Fruit fly (Drosophila melanogaster) whole organism, embryonic: ENCODE results near the gene MYPT-75D.

ENCODE experiments used
- BEAF-32 ChIP-seq: fragments of 200-800 bp; sonication (Bioruptor generic); optimal IDR thresholded peaks from 3 replicates; lab custom pipeline; 2017; ENCODE audit warnings: missing biosample characterization, missing genetic modification characterization, mild to moderate bottlenecking, moderate library complexity, missing genetic modification reagents
- BtbVII ChIP-seq: fragments of 200-800 bp; sonication (Bioruptor generic); optimal IDR thresholded peaks from 3 replicates; lab custom pipeline; 2017; ENCODE audit warnings: missing biosample characterization, mild to moderate bottlenecking, missing genetic modification characterization
- CG12155 ChIP-seq: fragments of 200-800 bp; sonication (Bioruptor generic); optimal IDR thresholded peaks from 3 replicates; lab custom pipeline; 2016; ENCODE audit warnings: missing biosample characterization, missing genetic modification characterization
- CG13296 ChIP-seq: fragments of 200-800 bp; sonication (Bioruptor generic); optimal IDR thresholded peaks from 3 replicates; lab custom pipeline; 2018; ENCODE audit warnings: missing biosample characterization, mild to moderate bottlenecking, missing genetic modification characterization
- CG18262 ChIP-seq: fragments of 200-800 bp; optimal IDR thresholded peaks from 3 replicates; lab custom pipeline; 2019; ENCODE audit warnings: missing biosample characterization, mild to moderate bottlenecking, missing genetic modification characterization, moderate library complexity
- CG1832 ChIP-seq: fragments of 200-800 bp; sonication (Bioruptor generic); optimal IDR thresholded peaks from 2 replicates; lab custom pipeline; 2017; ENCODE audit warnings: missing biosample characterization, mild to moderate bottlenecking, missing genetic modification characterization, inconsistent platforms
- CG2120 ChIP-seq: fragments of 200-800 bp; sonication (Bioruptor generic); optimal IDR thresholded peaks from 3 replicates; lab custom pipeline; 2016; ENCODE audit warnings: missing biosample characterization, missing genetic modification characterization
- CG2202 ChIP-seq: fragments of 200-800 bp; sonication (Bioruptor generic); optimal IDR thresholded peaks from 2 replicates; lab custom pipeline; 2018; ENCODE audit warnings: missing biosample characterization, mild to moderate bottlenecking, missing genetic modification characterization
- CG2712 ChIP-seq: fragments of 200-800 bp; optimal IDR thresholded peaks from 3 replicates; lab custom pipeline; 2019; ENCODE audit warnings: missing biosample characterization, mild to moderate bottlenecking, missing genetic modification characterization, moderate library complexity
- CG31388 ChIP-seq: fragments of 200-800 bp; sonication (Bioruptor generic); optimal IDR thresholded peaks from 2 replicates; lab custom pipeline; 2016; ENCODE audit warnings: missing biosample characterization, missing genetic modification characterization
- CG31441 ChIP-seq: fragments of 200-800 bp; sonication (Bioruptor generic); IDR thresholded peaks from 2 replicates; pipeline ENCODE4 v1.3.6; 2022; ENCODE audit warnings: missing biosample characterization, missing genetic modification characterization
- CG33557 ChIP-seq: fragments of 200-800 bp; sonication (Bioruptor generic); optimal IDR thresholded peaks from 2 replicates; lab custom pipeline; 2019; ENCODE audit warnings: missing biosample characterization, mild to moderate bottlenecking, missing genetic modification characterization, moderate library complexity
- CG42726 ChIP-seq: fragments of 200-800 bp; sonication (Bioruptor generic); IDR thresholded peaks from 2 replicates; pipeline ENCODE4 v1.3.6; 2022; ENCODE audit warnings: missing biosample characterization, missing genetic modification characterization; ENCODE audit not compliant: partially characterized antibody
- CG4424 ChIP-seq: fragments of 200-800 bp; sonication (Bioruptor generic); optimal IDR thresholded peaks from 3 replicates; lab custom pipeline; 2016; ENCODE audit warnings: missing biosample characterization, missing genetic modification characterization
- CG4820 ChIP-seq: fragments of 200-800 bp; sonication (Bioruptor generic); optimal IDR thresholded peaks from 3 replicates; lab custom pipeline; 2016; ENCODE audit warnings: missing biosample characterization, missing genetic modification characterization
- CG9932 ChIP-seq: fragments of 200-800 bp; sonication (Bioruptor generic); IDR thresholded peaks from 2 replicates; pipeline ENCODE4 v1.3.6; 2022; ENCODE audit warnings: missing biosample characterization, missing genetic modification characterization
- Dip3 ChIP-seq: fragments of 200-800 bp; sonication (Bioruptor generic); optimal IDR thresholded peaks from 3 replicates; lab custom pipeline; 2016; ENCODE audit warnings: missing biosample characterization, missing genetic modification characterization
- E2f2 ChIP-seq: fragments of 200-800 bp; sonication (Bioruptor generic); IDR thresholded peaks from 2 replicates; pipeline ENCODE4 v1.3.6; 2022; ENCODE audit warnings: missing biosample characterization, missing genetic modification characterization
- GATAe ChIP-seq: fragments of 200-800 bp; sonication (Bioruptor generic); conservative IDR thresholded peaks from 2 replicates; pipeline ENCODE4 v1.3.6; 2022; ENCODE audit warnings: missing biosample characterization, missing genetic modification characterization
- H15 ChIP-seq: fragments of 200-800 bp; sonication (Bioruptor generic); IDR thresholded peaks from 3 replicates; pipeline ENCODE4 v1.3.6; 2022; ENCODE audit warnings: missing biosample characterization, missing genetic modification characterization
- Lhr ChIP-seq: fragments of 200-800 bp; sonication (Bioruptor generic); optimal IDR thresholded peaks from 3 replicates; lab custom pipeline; 2017; ENCODE audit warnings: mild to moderate bottlenecking, missing biosample characterization, missing genetic modification reagents, missing genetic modification characterization
- Ptx1 ChIP-seq: fragments of 200-800 bp; sonication (Bioruptor generic); IDR thresholded peaks from 2 replicates; pipeline ENCODE4 v1.3.6; 2022; ENCODE audit warnings: missing biosample characterization, missing genetic modification characterization
- Rfx ChIP-seq: fragments of 200-800 bp; sonication (Bioruptor generic); IDR thresholded peaks from 2 replicates; pipeline ENCODE4 v1.3.6; 2022; ENCODE audit warnings: missing biosample characterization, missing genetic modification characterization
- ase ChIP-seq: fragments of 200-800 bp; sonication (Bioruptor generic); IDR thresholded peaks from 3 replicates; pipeline ENCODE4 v1.3.6; 2022; ENCODE audit warnings: missing biosample characterization, missing genetic modification characterization
- ash1 ChIP-seq: fragments of 200-800 bp; sonication (Bioruptor generic); optimal IDR thresholded peaks from 2 replicates; lab custom pipeline; 2018; ENCODE audit warnings: missing biosample characterization, mild to moderate bottlenecking, missing genetic modification characterization
- chif ChIP-seq, 2 experiments: fragments of 200-800 bp; sonication (Bioruptor generic); optimal IDR thresholded peaks; 3 replicates each; lab custom pipeline; 2016; ENCODE audit warnings: missing biosample characterization in 2 of 2, missing genetic modification characterization in 2 of 2
- ci ChIP-seq: fragments of 200-800 bp; sonication (Bioruptor generic); IDR thresholded peaks from 3 replicates; pipeline ENCODE4 v1.3.6; 2022; ENCODE audit warnings: missing biosample characterization, missing genetic modification characterization
- cwo ChIP-seq: fragments of 200-800 bp; sonication (Bioruptor generic); optimal IDR thresholded peaks from 3 replicates; lab custom pipeline; 2017; ENCODE audit warnings: missing biosample characterization, missing genetic modification characterization, mild to moderate bottlenecking, moderate library complexity, missing genetic modification reagents
- disco-r ChIP-seq: fragments of 200-800 bp; sonication (Bioruptor generic); optimal IDR thresholded peaks from 2 replicates; lab custom pipeline; 2016; ENCODE audit warnings: missing biosample characterization, missing genetic modification characterization
- dpn ChIP-seq, 2 experiments: fragments of 200-800 bp; sonication (Bioruptor generic); optimal IDR thresholded peaks; 3 replicates each; lab custom pipeline; 2016; ENCODE audit warnings: missing biosample characterization in 2 of 2, missing genetic modification characterization in 2 of 2
- fd3F ChIP-seq: fragments of 200-800 bp; sonication (Bioruptor generic); optimal IDR thresholded peaks from 2 replicates; lab custom pipeline; 2018; ENCODE audit warnings: missing biosample characterization, mild to moderate bottlenecking, missing genetic modification characterization, moderate library complexity
- hb ChIP-seq: fragments of 200-800 bp; sonication (Bioruptor generic); IDR thresholded peaks from 3 replicates; pipeline ENCODE4 v1.3.6; 2022; ENCODE audit warnings: missing biosample characterization, missing genetic modification characterization; ENCODE audit not compliant: partially characterized antibody
- ind ChIP-seq: fragments of 200-800 bp; sonication (Bioruptor generic); optimal IDR thresholded peaks from 3 replicates; lab custom pipeline; 2016; ENCODE audit warnings: missing biosample characterization, missing genetic modification characterization
- lov ChIP-seq, 2 experiments: fragments of 200-800 bp in 1 of 2; fragments of >200 bp in 1 of 2; sonication (Bioruptor generic) in 1 of 2; IDR thresholded peaks in 1 of 2; optimal IDR thresholded peaks in 1 of 2; 2 replicates in 1 of 2; 3 replicates in 1 of 2; pipeline versions ENCODE4 v1.3.6 to Lab custom; 2017 to 2022; ENCODE audit warnings: missing biosample characterization in 1 of 2, missing genetic modification characterization in 1 of 2
- phol ChIP-seq: fragments of 200-800 bp; sonication (Bioruptor generic); optimal IDR thresholded peaks from 3 replicates; lab custom pipeline; 2018; ENCODE audit warnings: missing biosample characterization, mild to moderate bottlenecking, missing genetic modification characterization, moderate library complexity
- prd ChIP-seq, 3 experiments: fragments of >200 bp in 2 of 3; fragments of 200-800 bp in 1 of 3; sonication (Bioruptor generic) in 1 of 3; optimal IDR thresholded peaks in 2 of 3; IDR thresholded peaks in 1 of 3; 2 replicates in 2 of 3; 3 replicates in 1 of 3; pipeline versions ENCODE4 v1.3.6 to Lab custom; 2017 to 2022; ENCODE audit warnings: missing biosample characterization in 1 of 3, missing genetic modification characterization in 1 of 3
- pros ChIP-seq: fragments of 200-800 bp; sonication (Bioruptor generic); optimal IDR thresholded peaks from 3 replicates; lab custom pipeline; 2019; ENCODE audit warnings: missing biosample characterization, mild to moderate bottlenecking, missing genetic modification characterization, moderate library complexity
- slp2 ChIP-seq: fragments of 200-800 bp; sonication (Bioruptor generic); optimal IDR thresholded peaks from 2 replicates; lab custom pipeline; 2016; ENCODE audit warnings: missing biosample characterization, missing genetic modification characterization
- ssp ChIP-seq: fragments of 200-800 bp; sonication (Bioruptor generic); IDR thresholded peaks from 2 replicates; pipeline ENCODE4 v1.3.6; 2022; ENCODE audit warnings: missing biosample characterization, missing genetic modification characterization
- stwl ChIP-seq: fragments of 200-800 bp; sonication (Bioruptor generic); optimal IDR thresholded peaks from 3 replicates; lab custom pipeline; 2018; ENCODE audit warnings: missing biosample characterization, mild to moderate bottlenecking, missing genetic modification characterization, moderate library complexity
- tap ChIP-seq: fragments of 200-800 bp; optimal IDR thresholded peaks from 3 replicates; lab custom pipeline; 2019; ENCODE audit warnings: missing biosample characterization, mild to moderate bottlenecking, missing genetic modification characterization, moderate library complexity
- tin ChIP-seq: fragments of 200-800 bp; sonication (Bioruptor generic); optimal IDR thresholded peaks from 3 replicates; lab custom pipeline; 2016; ENCODE audit warnings: missing biosample characterization, missing genetic modification characterization
- twi ChIP-seq: fragments of 200-800 bp; optimal IDR thresholded peaks from 2 replicates; lab custom pipeline; 2019; ENCODE audit warnings: missing biosample characterization, mild to moderate bottlenecking, missing genetic modification characterization, moderate library complexity
- zen2 ChIP-seq: fragments of 200-800 bp; sonication (Bioruptor generic); IDR thresholded peaks from 3 replicates; pipeline ENCODE4 v1.3.6; 2022; ENCODE audit warnings: missing biosample characterization, missing genetic modification characterization; ENCODE audit not compliant: partially characterized antibody

Gene MYPT-75D

dm6 chr3L:18617893-18618577, 7.7 kb upstream of the MYPT-75D start, which contains the start of the genes CG13380 and CG4174 (continued):
- TF ChIP-seq CG2120 (GFP tag; lab: Kevin White, UChicago) (no peak), cwo (GFP tag; lab: Kevin White, UChicago) (no peak), twi (tag; lab: Kevin White, UChicago) (no peak), hb (GFP tag; lab: Robert Waterston, UW) (peak; percentile 70), CG31388 (GFP tag; lab: Kevin White, UChicago) (no peak), chif (GFP tag; optimal IDR thresholded peaks at IDR 0.05; lab: Kevin White, UChicago) (peak in 1 of 2 experiments; percentile 20), zen2 (GFP tag; lab: Robert Waterston, UW) (peak; percentile 87; the same call in 2 of the 3 replicates), ci (GFP tag; lab: Robert Waterston, UW) (no peak), CG2202 (tag; lab: Kevin White, UChicago) (no peak), pros (GFP tag; lab: Kevin White, UChicago) (no peak), BEAF-32 (GFP tag; lab: Kevin White, UChicago) (peak; percentile 20), CG42726 (peak; percentile 92), Lhr (GFP tag; lab: Kevin White, UChicago) (peak; percentile 46), slp2 (GFP tag; lab: Kevin White, UChicago) (no peak)

dm6 chr3L:18620988-18621734, 4.6 kb upstream of the MYPT-75D start:
- TF ChIP-seq stwl: peak; percentile 66
- peak; percentile 28 for TF ChIP-seq CG4424 (GFP tag; lab: Kevin White, UChicago)
- no peak for TF ChIP-seq ash1 (GFP tag; lab: Kevin White, UChicago)
- peak; percentile 70 for TF ChIP-seq Rfx (GFP tag; lab: Robert Waterston, UW)
- TF ChIP-seq CG4820 (GFP tag; lab: Kevin White, UChicago): peak; percentile 39
- TF ChIP-seq CG31441: peak; percentile 49
- TF ChIP-seq ssp (GFP tag; lab: Robert Waterston, UW): peak; percentile 55
- no peak for TF ChIP-seq CG12155 (GFP tag; lab: Kevin White, UChicago)
- no peak for TF ChIP-seq CG1832 (GFP tag; lab: Kevin White, UChicago)
- TF ChIP-seq GATAe (GFP tag; lab: Robert Waterston, UW): 0 out of 2 replicates have a peak, but pooled peaks have one; percentile 32
- no peak for TF ChIP-seq CG33557 (GFP tag; lab: Kevin White, UChicago)
- peak; percentile 58 for TF ChIP-seq CG2712 (tag; lab: Kevin White, UChicago)
- no peak for TF ChIP-seq prd (optimal IDR thresholded peaks at IDR 0.05; lab: Kevin White, UChicago)
- peak; percentile 49 for TF ChIP-seq prd (GFP tag; IDR thresholded peaks at IDR 0.05; lab: Robert Waterston, UW)
- TF ChIP-seq disco-r (GFP tag; lab: Kevin White, UChicago): peak; percentile 44
- no peak for TF ChIP-seq lov (optimal IDR thresholded peaks at IDR 0.05; lab: Kevin White, UChicago)
- TF ChIP-seq lov (GFP tag; IDR thresholded peaks at IDR 0.05; lab: Robert Waterston, UW): peak; percentile 61; the same call in 1 of the 3 replicates
- peak; percentile 49 to 55 for TF ChIP-seq dpn (GFP tag; optimal IDR thresholded peaks at IDR 0.05; lab: Kevin White, UChicago)
- peak; percentile 69 for TF ChIP-seq CG18262 (tag; lab: Kevin White, UChicago)
- TF ChIP-seq Dip3 (GFP tag; lab: Kevin White, UChicago): peak; percentile 20
- TF ChIP-seq H15 (GFP tag; lab: Robert Waterston, UW): 0 out of 3 replicates have a peak, but pooled peaks have one; percentile 39
- peak; percentile 47 for TF ChIP-seq tap
- no peak for TF ChIP-seq ase (GFP tag; lab: Robert Waterston, UW)
- no peak for TF ChIP-seq fd3F (GFP tag; lab: Kevin White, UChicago)
- TF ChIP-seq BtbVII (GFP tag; lab: Kevin White, UChicago): no peak
- peak; percentile 47 for TF ChIP-seq phol
- peak; percentile 10; the same call in 1 of the 2 replicates for TF ChIP-seq CG42726
- TF ChIP-seq ind: peak; percentile 24
- TF ChIP-seq E2f2: peak; percentile 42; the same call in 1 of the 2 replicates
- peak; percentile 89 for TF ChIP-seq CG9932
- TF ChIP-seq Ptx1 (GFP tag; lab: Robert Waterston, UW): 0 out of 2 replicates have a peak, but pooled peaks have one; percentile 15
- TF ChIP-seq tin (GFP tag; lab: Kevin White, UChicago): peak; percentile 1
- peak; percentile 25 for TF ChIP-seq CG13296
